Worm (Caenorhabditis elegans) whole organism, L4/young adult: ENCODE results near the gene Y39F10A.1.

ENCODE experiments used
- W03F9.2 ChIP-seq: fragments of 150-350 bp; optimal IDR thresholded peaks from 2 replicates; lab custom pipeline; 2014; ENCODE audit warnings: missing biosample characterization, missing genetic modification characterization
- dao-5 ChIP-seq: sonication (generic microtip); optimal IDR thresholded peaks from 2 replicates; lab custom pipeline; 2016; ENCODE audit warnings: missing genotype, missing genetic modification characterization, moderate library complexity, missing compliant biosample characterization
- him-1 ChIP-seq: sonication (generic microtip); optimal IDR thresholded peaks from 2 replicates; lab custom pipeline; 2016; ENCODE audit warnings: missing genotype, missing genetic modification reagents, missing genetic modification characterization, missing compliant biosample characterization

The Y39F10A.1 gene

DNA sequence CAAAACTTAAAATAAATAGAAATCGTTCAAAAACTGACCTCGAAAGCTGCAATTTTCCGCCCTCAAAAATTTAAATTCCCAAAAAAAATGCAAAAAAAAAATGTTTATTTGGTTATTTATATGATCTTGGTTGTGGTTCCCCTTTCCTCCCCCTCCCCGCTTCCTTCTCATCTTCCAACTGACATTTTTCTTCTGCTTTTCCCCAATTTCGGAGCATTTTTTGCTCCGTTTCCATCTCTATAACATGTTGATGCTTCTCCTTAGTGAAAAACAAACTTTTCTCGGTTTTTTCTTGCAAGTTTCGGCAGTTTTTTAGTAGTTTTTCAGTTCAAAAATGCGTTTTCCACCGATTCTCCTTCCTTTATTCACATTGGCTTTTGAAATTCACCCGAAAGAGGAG lies at the start of gene Y39F10A.1:
TSS of gene Y39F10A.1 (plus strand) at position 301 of the 400 bp plus-strand sequence.
- TF ChIP-seq dao-5 = no peak
- no peak for TF ChIP-seq W03F9.2 (tag; lab: Kevin White, UChicago)
- TF ChIP-seq him-1 (tag; lab: Kevin White, UChicago) = no peak

DNA sequence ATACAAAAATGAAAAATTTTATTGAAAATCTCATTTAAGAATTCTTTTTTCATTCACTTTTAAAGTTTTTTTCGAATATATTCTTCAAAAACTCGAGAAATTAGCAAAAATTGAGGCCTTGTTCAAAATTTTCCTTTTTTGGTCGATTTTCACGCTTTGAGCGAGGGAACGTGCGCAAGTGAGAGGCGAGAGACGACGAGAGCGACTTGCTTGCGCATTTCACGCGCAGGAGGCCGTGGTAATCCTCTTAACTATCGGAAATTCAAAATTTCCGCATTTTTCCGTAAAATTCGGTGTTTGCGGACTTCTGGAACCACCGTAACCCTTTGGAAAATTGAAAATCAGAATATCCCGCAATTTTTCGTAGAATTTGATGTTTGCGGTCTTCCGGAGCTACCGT lies 45.2 kb upstream of the Y39F10A.1 start:
- TF ChIP-seq him-1 (tag; lab: Kevin White, UChicago) (no peak), W03F9.2 (tag; lab: Kevin White, UChicago) (no peak), dao-5 (no peak)

DNA sequence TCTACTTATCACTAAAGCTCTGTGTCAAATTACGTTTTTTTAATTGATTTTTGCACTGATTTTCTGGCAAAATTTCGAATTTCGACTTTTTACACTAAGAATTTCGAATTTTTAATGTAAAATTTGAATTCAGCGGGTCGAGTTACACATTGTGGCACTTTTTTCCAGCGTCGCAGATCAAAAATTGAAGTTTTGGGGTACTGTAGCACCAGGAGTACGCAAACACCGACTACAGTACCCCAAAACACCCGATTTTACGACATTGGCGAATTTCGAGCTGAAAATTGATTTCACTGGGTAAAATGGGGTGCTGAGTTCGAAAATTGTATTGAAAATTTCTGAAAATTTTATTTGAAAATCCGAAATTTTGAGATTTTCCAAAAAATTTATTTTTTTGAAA lies 42.7 kb upstream of the Y39F10A.1 start:
- TF ChIP-seq dao-5 (no peak), W03F9.2 (tag; lab: Kevin White, UChicago) (no peak), him-1 (tag; lab: Kevin White, UChicago) (no peak)

DNA sequence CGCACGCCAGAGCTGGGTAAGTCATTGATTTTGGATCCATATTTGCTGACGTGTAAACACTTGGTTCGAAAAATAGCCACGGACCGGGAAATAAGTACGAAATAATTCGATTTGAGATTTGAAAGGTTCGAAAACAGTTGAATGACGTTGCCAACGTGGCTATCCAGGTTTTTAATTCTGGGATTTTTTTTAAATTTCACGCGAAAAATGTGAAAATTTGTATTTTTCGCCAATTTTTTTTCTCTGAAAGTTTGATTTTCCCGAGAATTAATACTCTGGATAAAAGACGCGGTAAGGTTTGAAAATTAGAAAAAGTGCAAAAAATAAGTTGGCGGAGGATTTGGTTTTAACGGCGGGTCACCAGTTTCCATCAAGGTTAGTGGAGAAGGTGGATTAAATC lies 34.3 kb upstream of the Y39F10A.1 start, which contains the start of gene fbxc-48:
TSS of gene fbxc-48 (minus strand) at position 101 of the 400 bp plus-strand sequence.
- no peak for TF ChIP-seq W03F9.2 (tag; lab: Kevin White, UChicago)
- TF ChIP-seq him-1 (tag; lab: Kevin White, UChicago) = no peak
- no peak for TF ChIP-seq dao-5

DNA sequence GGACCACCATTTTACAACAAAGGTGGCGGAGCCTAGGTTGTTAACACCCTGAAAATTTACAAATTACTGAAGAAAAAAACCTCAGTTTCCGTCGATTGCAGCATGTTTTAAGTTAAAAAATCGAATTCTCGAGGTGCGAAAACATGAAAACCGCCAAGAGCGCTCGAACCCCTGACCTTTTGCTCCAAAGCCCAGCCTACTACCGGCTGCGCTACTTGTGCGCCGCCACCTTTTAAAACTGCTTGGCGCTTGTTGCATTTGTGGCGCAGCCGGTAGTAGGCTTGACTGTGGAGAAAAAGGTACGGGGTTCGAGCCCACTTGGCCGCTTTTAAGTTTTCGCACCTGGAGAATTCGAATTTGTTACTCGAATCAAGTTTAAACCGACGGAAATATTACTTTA lies 25.0 kb upstream of the Y39F10A.1 start, which contains the start of gene snt-6:
TSS of gene snt-6 (minus strand) at position 58 of the 400 bp plus-strand sequence.
- TF ChIP-seq dao-5 = no peak
- TF ChIP-seq him-1 (tag; lab: Kevin White, UChicago) = no peak
- no peak for TF ChIP-seq W03F9.2 (tag; lab: Kevin White, UChicago)

DNA sequence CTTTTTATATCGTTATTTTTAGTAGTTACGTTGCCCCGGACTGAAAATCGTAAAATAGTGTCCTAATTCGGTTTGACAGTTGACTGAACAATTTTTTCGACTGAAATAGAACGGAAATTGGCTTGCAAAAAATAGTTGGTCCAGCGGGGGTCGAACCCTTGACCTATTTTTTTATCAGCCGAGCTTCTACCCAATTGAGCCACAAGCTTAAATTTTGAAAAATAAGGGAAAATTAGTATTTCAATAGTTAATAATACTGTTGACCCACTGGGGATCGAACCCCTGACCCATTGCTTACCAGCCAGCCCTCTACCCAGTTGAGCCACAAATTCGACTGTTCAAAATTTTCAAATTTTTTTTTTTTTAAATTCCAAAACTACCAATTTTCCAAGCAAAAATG lies 23.3 kb upstream of the Y39F10A.1 start:
- TF ChIP-seq him-1 (tag; lab: Kevin White, UChicago) (no peak), dao-5 (no peak)

DNA sequence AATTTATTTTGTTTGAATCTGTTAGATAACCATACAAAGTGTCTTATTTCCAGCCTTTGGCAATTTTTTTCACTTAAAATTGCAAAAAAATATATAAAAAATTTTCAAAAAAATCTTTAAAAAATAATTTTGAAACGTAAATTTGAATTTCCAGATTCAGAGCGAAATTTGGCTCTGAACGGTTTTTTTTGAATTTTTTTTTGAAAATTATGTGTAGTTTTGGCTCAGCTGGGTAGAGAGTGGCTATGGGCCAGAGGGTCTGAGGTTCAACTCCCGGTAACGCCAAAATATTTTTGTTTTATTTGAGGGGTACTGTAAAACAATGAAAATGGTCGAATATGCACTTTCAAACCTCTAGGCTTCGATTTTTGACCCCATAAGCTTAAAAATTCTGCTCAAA lies 21.7 kb upstream of the Y39F10A.1 start:
- TF ChIP-seq W03F9.2 (tag; lab: Kevin White, UChicago) (no peak), him-1 (tag; lab: Kevin White, UChicago) (no peak), dao-5 (no peak)

DNA sequence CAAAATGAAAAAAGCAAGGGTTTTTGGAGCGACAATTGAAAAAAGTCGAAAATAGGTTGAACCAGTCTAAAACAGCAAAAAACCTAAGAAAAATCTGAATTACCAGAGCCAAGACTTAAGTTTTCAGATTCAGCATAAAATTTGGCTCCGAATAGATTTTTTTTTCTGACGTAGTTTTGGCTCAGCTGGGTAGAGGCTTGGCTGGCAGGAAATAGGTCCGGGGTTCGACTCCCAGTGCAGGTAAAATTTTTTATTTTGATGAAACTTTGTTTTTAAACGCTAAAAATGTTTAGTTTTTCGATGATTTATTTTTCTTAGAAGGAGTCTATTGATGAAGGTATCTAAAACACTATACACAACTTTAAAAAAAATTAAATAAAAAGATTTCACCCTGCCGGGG lies 20.2 kb upstream of the Y39F10A.1 start:
- TF ChIP-seq W03F9.2 (tag; lab: Kevin White, UChicago) (no peak), him-1 (tag; lab: Kevin White, UChicago) (no peak), dao-5 (no peak)

DNA sequence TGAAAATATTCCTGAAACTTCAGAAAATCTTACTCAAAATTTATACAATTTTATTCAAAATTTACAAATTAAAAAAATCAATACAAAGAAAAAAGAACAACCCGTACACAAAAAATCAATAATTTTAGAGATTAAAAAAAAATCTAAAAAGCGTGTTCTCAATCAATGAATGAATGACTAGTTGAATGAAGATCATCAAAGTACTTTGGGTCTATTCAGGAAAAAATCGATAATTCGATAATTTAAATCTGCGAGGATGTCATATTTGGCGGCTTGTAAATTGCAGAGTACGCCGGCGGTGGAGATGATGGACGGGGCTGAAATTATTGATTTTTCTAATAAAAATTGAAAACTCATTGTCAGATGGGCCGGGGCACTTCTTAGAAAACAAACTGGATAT lies 19.0 kb upstream of the Y39F10A.1 start:
- no peak for TF ChIP-seq him-1 (tag; lab: Kevin White, UChicago)
- no peak for TF ChIP-seq dao-5
- no peak for TF ChIP-seq W03F9.2 (tag; lab: Kevin White, UChicago)

DNA sequence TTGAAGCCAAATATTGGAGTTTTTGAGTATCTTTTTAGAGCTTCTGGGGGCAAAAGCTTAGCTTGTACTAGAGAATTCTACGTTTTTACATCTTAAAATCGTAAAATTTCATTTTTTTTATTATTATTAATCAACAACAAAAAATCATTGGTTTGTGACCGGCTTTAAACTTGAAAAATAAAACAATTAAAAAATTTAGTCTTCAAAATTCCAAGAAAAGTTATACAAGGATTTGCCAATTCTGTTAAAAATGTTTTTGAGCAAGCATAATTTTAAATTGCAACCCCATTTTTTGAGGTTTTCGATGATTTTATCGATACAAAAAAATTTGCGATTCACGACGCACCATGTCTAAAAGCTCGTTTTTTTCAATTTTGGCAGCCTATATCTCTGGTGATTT lies 17.9 kb upstream of the Y39F10A.1 start:
- TF ChIP-seq dao-5 (no peak), him-1 (tag; lab: Kevin White, UChicago) (no peak), W03F9.2 (tag; lab: Kevin White, UChicago) (no peak)

DNA sequence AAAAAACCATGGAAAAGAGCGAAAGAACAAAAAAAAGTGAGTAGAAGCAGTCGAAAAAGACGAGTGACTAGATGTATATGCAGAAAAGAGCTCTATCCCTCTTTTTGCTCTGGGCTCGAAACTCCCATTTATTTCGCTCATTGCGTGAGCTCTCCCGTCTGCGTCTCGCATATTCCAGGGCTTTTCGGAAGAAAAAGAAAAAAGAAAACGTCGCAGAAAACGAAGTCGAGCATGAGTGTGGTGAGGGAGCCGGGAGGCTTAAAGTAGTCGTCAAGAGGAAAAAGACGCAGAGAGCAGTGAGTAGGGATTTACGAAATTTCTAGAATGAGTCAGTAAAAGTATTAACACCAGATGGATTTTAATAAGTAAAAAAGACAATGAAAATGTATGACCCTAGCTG lies 15.3 kb upstream of the Y39F10A.1 start:
- TF ChIP-seq dao-5 (no peak), him-1 (tag; lab: Kevin White, UChicago) (peak; percentile 79)

DNA sequence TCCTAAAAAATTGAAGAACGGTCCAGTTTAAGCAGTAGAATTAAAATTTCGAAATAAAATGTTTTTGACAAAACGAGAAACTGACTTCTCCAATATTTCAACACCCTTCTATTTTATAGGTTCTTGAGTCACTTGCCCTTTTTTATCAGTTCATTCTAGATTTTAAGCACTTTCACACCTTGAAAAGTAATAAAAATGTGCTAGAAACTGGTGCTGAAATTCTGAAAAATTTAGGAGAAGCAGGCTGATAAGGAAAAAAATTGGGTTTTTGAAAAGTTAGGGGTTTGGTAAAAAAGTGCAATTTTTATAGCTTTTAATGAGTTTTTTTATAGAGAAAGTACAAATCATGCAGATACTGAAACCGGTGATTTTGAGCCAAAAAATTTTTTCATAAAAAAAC lies 14.9 kb upstream of the Y39F10A.1 start:
- TF ChIP-seq dao-5 (no peak), him-1 (tag; lab: Kevin White, UChicago) (no peak), W03F9.2 (tag; lab: Kevin White, UChicago) (no peak)

DNA sequence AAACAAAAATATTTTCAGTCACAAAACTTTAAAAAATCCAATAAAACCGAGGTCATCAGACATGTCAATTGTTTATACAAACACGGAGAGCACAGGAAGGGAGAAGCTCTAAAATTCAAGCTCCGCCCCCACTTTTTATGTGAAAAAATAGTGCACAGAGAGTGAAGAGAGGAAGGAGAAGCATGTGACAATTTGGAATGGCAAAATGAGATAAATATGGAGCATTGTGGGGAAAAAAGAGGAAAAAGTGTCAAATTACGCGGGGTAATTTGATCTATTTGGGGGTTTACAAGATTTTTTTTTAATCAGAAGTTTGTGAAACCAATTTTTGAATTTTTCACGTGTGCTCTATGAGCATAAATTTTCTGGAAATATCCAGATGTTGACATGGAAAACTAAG lies 12.2 kb upstream of the Y39F10A.1 start:
- TF ChIP-seq W03F9.2 (tag; lab: Kevin White, UChicago) (no peak), him-1 (tag; lab: Kevin White, UChicago) (no peak), dao-5 (no peak)

DNA sequence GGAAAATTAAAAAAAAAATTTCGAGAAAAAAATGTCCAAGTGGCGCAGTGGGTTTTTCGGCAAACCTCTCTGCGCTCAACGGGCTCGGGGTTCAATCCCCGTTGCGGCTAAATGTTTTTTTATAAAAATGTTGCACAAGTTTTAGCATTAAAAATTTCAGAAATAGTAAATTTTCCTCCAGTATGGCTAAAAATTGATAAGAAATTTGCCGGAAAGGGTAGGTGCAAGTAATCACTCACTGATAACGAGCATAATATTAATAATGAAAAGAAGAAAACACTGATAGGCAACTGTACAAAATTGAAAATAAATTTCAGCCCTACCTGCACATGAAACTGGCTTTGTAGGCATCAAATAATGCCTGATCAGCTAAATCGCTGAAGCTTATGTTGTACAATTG lies 10.7 kb upstream of the Y39F10A.1 start:
- TF ChIP-seq W03F9.2 (tag; lab: Kevin White, UChicago) = no peak
- TF ChIP-seq dao-5 = no peak
- no peak for TF ChIP-seq him-1 (tag; lab: Kevin White, UChicago)

DNA sequence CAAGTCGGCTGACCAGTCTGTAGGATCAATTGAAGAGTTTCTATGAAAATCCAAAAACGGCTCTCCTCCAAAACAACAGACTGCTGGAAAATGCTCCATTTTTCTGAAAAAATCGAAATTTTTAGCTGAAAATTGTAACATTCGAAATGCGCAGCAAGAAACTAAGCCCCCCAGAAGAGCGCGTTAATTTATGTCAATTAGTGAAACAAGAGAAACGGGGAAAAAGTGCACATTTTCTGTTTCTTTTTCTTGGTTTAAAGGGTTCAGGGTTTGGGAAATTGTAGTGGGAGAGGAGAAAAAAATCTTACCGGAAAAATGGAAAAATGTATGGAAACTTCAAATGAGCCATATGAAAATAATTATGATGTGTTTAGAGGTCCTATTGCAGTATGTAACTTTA lies 9.9 kb upstream of the Y39F10A.1 start, which contains the start of gene C08G5.7:
TSS of gene C08G5.7 (minus strand) at position 101 of the 400 bp plus-strand sequence.
- TF ChIP-seq him-1 (tag; lab: Kevin White, UChicago) (no peak), dao-5 (no peak), W03F9.2 (tag; lab: Kevin White, UChicago) (no peak)
